Worm (Caenorhabditis elegans) whole organism, midembryonic: Measurements from ENCODE around the gene M151.3.

Experiments used
- T22C8.4 ChIP-seq: fragments of 200-800 bp; sonication (Bioruptor generic); IDR thresholded peaks from 2 replicates; pipeline ENCODE4 v1.3.6; 2022; ENCODE audit warnings: missing genetic modification characterization, missing compliant biosample characterization
- cog-1 ChIP-seq: sonication (generic microtip); optimal IDR thresholded peaks from 2 replicates; lab custom pipeline; 2016; ENCODE audit warnings: missing genetic modification characterization, missing compliant biosample characterization
- flt-1 ChIP-seq: fragments of 200-800 bp; sonication (Bioruptor generic); IDR thresholded peaks from 2 replicates; pipeline ENCODE4 v1.3.6; 2022; ENCODE audit warnings: missing genetic modification characterization, missing compliant biosample characterization
- klf-2 ChIP-seq: fragments of 200-800 bp; sonication (Bioruptor generic); conservative IDR thresholded peaks from 2 replicates; pipeline ENCODE4 v1.3.6; 2022; ENCODE audit warnings: missing genetic modification reagents, missing genetic modification characterization, missing compliant biosample characterization
- med-1 ChIP-seq: sonication (generic microtip); optimal IDR thresholded peaks from 2 replicates; lab custom pipeline; 2017; ENCODE audit warnings: missing genetic modification characterization, mild to moderate bottlenecking, missing compliant biosample characterization, antibody characterized with exemption, missing genetic modification reagents; ENCODE audit not compliant: insufficient read depth
- ref-1 ChIP-seq: fragments of 200-800 bp; sonication (Bioruptor generic); conservative IDR thresholded peaks from 2 replicates; pipeline ENCODE4 v1.3.6; 2022; ENCODE audit warnings: missing genetic modification reagents, missing genetic modification characterization, missing compliant biosample characterization
- ztf-23 ChIP-seq: fragments of 200-800 bp; sonication (Bioruptor generic); IDR thresholded peaks from 2 replicates; pipeline ENCODE4 v1.3.6; 2022; ENCODE audit warnings: missing genetic modification reagents, missing genetic modification characterization, missing compliant biosample characterization
- ztf-29 ChIP-seq: fragments of 200-800 bp; sonication (Bioruptor generic); IDR thresholded peaks from 2 replicates; pipeline ENCODE4 v1.3.6; 2022; ENCODE audit warnings: missing genetic modification reagents, missing genetic modification characterization, missing compliant biosample characterization

ce11 chrII:3583402-3583801 is 43.6 kb upstream of the M151.3 start, which contains the start of gene srh-60:
- TF ChIP-seq klf-2 (GFP tag; lab: Robert Waterston, UW) (no peak), med-1 (GFP tag; lab: Kevin White, UChicago) (no peak), T22C8.4 (GFP tag; lab: Robert Waterston, UW) (no peak), ztf-23 (GFP tag; lab: Robert Waterston, UW) (no peak), flt-1 (no peak), ref-1 (GFP tag; lab: Robert Waterston, UW) (no peak), cog-1 (tag; lab: Kevin White, UChicago) (no peak), ztf-29 (GFP tag; lab: Robert Waterston, UW) (no peak)
